Fruit fly (Drosophila melanogaster) whole organism, embryonic: Measurements from ENCODE around the gene mRpL51.
A peak's percentile ranks its signal among the peaks of the same experiment; 100 is the strongest.

Source experiments
- ATbp ChIP-seq: fragments of 200-800 bp; sonication (Bioruptor generic); optimal IDR thresholded peaks from 2 replicates; lab custom pipeline; 2017; ENCODE audit warnings: missing biosample characterization, mild to moderate bottlenecking, missing genetic modification characterization, missing genetic modification reagents
- Blimp-1 ChIP-seq: fragments of 200-800 bp; sonication (Bioruptor generic); optimal IDR thresholded peaks from 3 replicates; lab custom pipeline; 2018; ENCODE audit warnings: missing biosample characterization, missing genetic modification characterization, mild to moderate bottlenecking, moderate library complexity, missing genetic modification reagents
- CG10267 ChIP-seq: fragments of 200-800 bp; sonication (Bioruptor generic); optimal IDR thresholded peaks from 2 replicates; lab custom pipeline; 2018; ENCODE audit warnings: missing biosample characterization, mild to moderate bottlenecking, missing genetic modification characterization, moderate library complexity
- CG11695 ChIP-seq: fragments of 200-800 bp; sonication (Bioruptor generic); IDR thresholded peaks from 3 replicates; pipeline ENCODE4 v1.3.6; 2022; ENCODE audit warnings: missing biosample characterization, missing genetic modification characterization
- CG11696 ChIP-seq: fragments of 200-800 bp; sonication (Bioruptor generic); IDR thresholded peaks from 2 replicates; pipeline ENCODE4 v1.3.6; 2022; ENCODE audit warnings: missing biosample characterization, missing genetic modification characterization
- CG11723 ChIP-seq: fragments of 200-800 bp; sonication (Bioruptor generic); optimal IDR thresholded peaks from 2 replicates; lab custom pipeline; 2017; ENCODE audit warnings: missing biosample characterization, mild to moderate bottlenecking, missing genetic modification characterization
- CG12071 ChIP-seq: fragments of 200-800 bp; sonication (Bioruptor generic); optimal IDR thresholded peaks from 3 replicates; lab custom pipeline; 2018; ENCODE audit warnings: missing biosample characterization, mild to moderate bottlenecking, missing genetic modification characterization
- CG12219 ChIP-seq: fragments of 200-800 bp; sonication (Bioruptor generic); optimal IDR thresholded peaks from 3 replicates; lab custom pipeline; 2018; ENCODE audit warnings: missing biosample characterization, mild to moderate bottlenecking, missing genetic modification characterization
- CG14860 ChIP-seq: fragments of 200-800 bp; sonication (Bioruptor generic); IDR thresholded peaks from 3 replicates; pipeline ENCODE4 v1.3.6; 2022; ENCODE audit warnings: missing biosample characterization, missing genetic modification characterization; ENCODE audit not compliant: partially characterized antibody
- CG15073 ChIP-seq: fragments of 200-800 bp; sonication (Bioruptor generic); optimal IDR thresholded peaks from 2 replicates; lab custom pipeline; 2016; ENCODE audit warnings: missing biosample characterization, missing genetic modification characterization
- CG15269 ChIP-seq: fragments of 200-800 bp; sonication (Bioruptor generic); optimal IDR thresholded peaks from 2 replicates; lab custom pipeline; 2018; ENCODE audit warnings: missing biosample characterization, mild to moderate bottlenecking, missing genetic modification characterization, moderate library complexity
- CG16813 ChIP-seq: fragments of 200-800 bp; sonication (Bioruptor generic); IDR thresholded peaks from 3 replicates; pipeline ENCODE4 v1.3.6; 2022; ENCODE audit warnings: missing biosample characterization, missing genetic modification characterization; ENCODE audit not compliant: partially characterized antibody
- CG16815 ChIP-seq: fragments of 200-800 bp; sonication (Bioruptor generic); optimal IDR thresholded peaks from 3 replicates; lab custom pipeline; 2017; ENCODE audit warnings: missing biosample characterization, mild to moderate bottlenecking, missing genetic modification characterization
- CG17328 ChIP-seq: fragments of 200-800 bp; sonication (Bioruptor generic); IDR thresholded peaks from 2 replicates; pipeline ENCODE4 v1.3.6; 2022; ENCODE audit warnings: missing biosample characterization, missing genetic modification characterization
- CG17568 ChIP-seq: fragments of 200-800 bp; sonication (Bioruptor generic); optimal IDR thresholded peaks from 2 replicates; lab custom pipeline; 2018; ENCODE audit warnings: missing biosample characterization, mild to moderate bottlenecking, missing genetic modification characterization, moderate library complexity
- CG17612 ChIP-seq: fragments of 200-800 bp; sonication (Bioruptor generic); IDR thresholded peaks from 2 replicates; pipeline ENCODE4 v1.3.6; 2022; ENCODE audit warnings: missing biosample characterization, missing genetic modification characterization
- CG18599 ChIP-seq: fragments of 200-800 bp; sonication (Bioruptor generic); optimal IDR thresholded peaks from 3 replicates; lab custom pipeline; 2017; ENCODE audit warnings: missing biosample characterization, missing genetic modification characterization, mild to moderate bottlenecking, moderate library complexity, missing genetic modification reagents
- CG4617 ChIP-seq: fragments of 200-800 bp; sonication (Bioruptor generic); optimal IDR thresholded peaks from 3 replicates; lab custom pipeline; 2016; ENCODE audit warnings: missing biosample characterization, missing genetic modification characterization, borderline replicate concordance
- CG4854 ChIP-seq: fragments of 200-800 bp; sonication (Bioruptor generic); optimal IDR thresholded peaks from 2 replicates; lab custom pipeline; 2016; ENCODE audit warnings: missing biosample characterization, missing genetic modification characterization, inconsistent platforms
- CG6254 ChIP-seq: fragments of 200-800 bp; sonication (Bioruptor generic); optimal IDR thresholded peaks from 3 replicates; lab custom pipeline; 2017; ENCODE audit warnings: mild to moderate bottlenecking, missing biosample characterization, missing genetic modification reagents, missing genetic modification characterization
- CG6654 ChIP-seq: fragments of 200-800 bp; sonication (Bioruptor generic); optimal IDR thresholded peaks from 2 replicates; lab custom pipeline; 2017; ENCODE audit warnings: missing biosample characterization, mild to moderate bottlenecking, missing genetic modification characterization
- CG6854 ChIP-seq: fragments of 200-800 bp; sonication (Bioruptor generic); optimal IDR thresholded peaks from 3 replicates; lab custom pipeline; 2017; ENCODE audit warnings: missing biosample characterization, mild to moderate bottlenecking, missing genetic modification characterization
- CG7357 ChIP-seq: fragments of 200-800 bp; sonication (Bioruptor generic); IDR thresholded peaks from 3 replicates; pipeline ENCODE4 v1.3.6; 2022; ENCODE audit warnings: missing biosample characterization, missing genetic modification characterization
- CG7556 ChIP-seq: fragments of 200-800 bp; sonication (Bioruptor generic); optimal IDR thresholded peaks from 2 replicates; lab custom pipeline; 2017; ENCODE audit warnings: missing biosample characterization, mild to moderate bottlenecking, missing genetic modification characterization
- CG7987 ChIP-seq: fragments of 200-800 bp; sonication (Bioruptor generic); optimal IDR thresholded peaks from 2 replicates; lab custom pipeline; 2018; ENCODE audit warnings: missing biosample characterization, mild to moderate bottlenecking, missing genetic modification characterization, moderate library complexity
- CG8388 ChIP-seq: fragments of 200-800 bp; sonication (Bioruptor generic); optimal IDR thresholded peaks from 2 replicates; lab custom pipeline; 2019; ENCODE audit warnings: missing biosample characterization, mild to moderate bottlenecking, missing genetic modification characterization, moderate library complexity
- Chrac-16 ChIP-seq: fragments of 200-800 bp; sonication (Bioruptor generic); optimal IDR thresholded peaks from 3 replicates; lab custom pipeline; 2016; ENCODE audit warnings: missing biosample characterization, missing genetic modification characterization
- Dad ChIP-seq: fragments of 200-800 bp; sonication (Bioruptor generic); optimal IDR thresholded peaks from 3 replicates; lab custom pipeline; 2016; ENCODE audit warnings: missing biosample characterization, missing genetic modification characterization
- Fer1 ChIP-seq: fragments of 200-800 bp; sonication (Bioruptor generic); optimal IDR thresholded peaks from 2 replicates; lab custom pipeline; 2017; ENCODE audit warnings: missing biosample characterization, mild to moderate bottlenecking, missing genetic modification characterization
- H2.0 ChIP-seq: fragments of 200-800 bp; sonication (Bioruptor generic); IDR thresholded peaks from 2 replicates; pipeline ENCODE4 v1.3.6; 2022; ENCODE audit warnings: missing biosample characterization, missing genetic modification characterization
- HLH3B ChIP-seq: fragments of 200-800 bp; sonication (Bioruptor generic); IDR thresholded peaks from 2 replicates; pipeline ENCODE4 v1.3.6; 2022; ENCODE audit warnings: missing biosample characterization, missing genetic modification characterization
- Lim3 ChIP-seq: fragments of 200-800 bp; sonication (Bioruptor generic); IDR thresholded peaks from 2 replicates; pipeline ENCODE4 v1.3.6; 2022; ENCODE audit warnings: missing biosample characterization, missing genetic modification characterization
- Oli ChIP-seq: fragments of 200-800 bp; sonication (Bioruptor generic); optimal IDR thresholded peaks from 2 replicates; lab custom pipeline; 2018; ENCODE audit warnings: missing biosample characterization, mild to moderate bottlenecking, missing genetic modification characterization, moderate library complexity
- Optix ChIP-seq: fragments of 200-800 bp; sonication (Bioruptor generic); IDR thresholded peaks from 3 replicates; pipeline ENCODE4 v1.3.6; 2022; ENCODE audit warnings: missing biosample characterization, missing genetic modification characterization
- Scr ChIP-seq: fragments of 200-800 bp; sonication (Bioruptor generic); IDR thresholded peaks from 2 replicates; pipeline ENCODE4 v1.3.6; 2022; ENCODE audit warnings: missing biosample characterization, missing genetic modification characterization; ENCODE audit not compliant: partially characterized antibody
- Sox102F ChIP-seq: fragments of 200-800 bp; sonication (Bioruptor generic); optimal IDR thresholded peaks from 2 replicates; lab custom pipeline; 2018; ENCODE audit warnings: missing biosample characterization, mild to moderate bottlenecking, missing genetic modification characterization, moderate library complexity
- Taf1 ChIP-seq: fragments of 200-800 bp; sonication (Bioruptor generic); IDR thresholded peaks from 2 replicates; pipeline ENCODE4 v1.3.6; 2022; ENCODE audit warnings: missing biosample characterization, missing genetic modification characterization
- ara ChIP-seq: fragments of 200-800 bp; sonication (Bioruptor generic); IDR thresholded peaks from 2 replicates; pipeline ENCODE4 v1.3.6; 2022; ENCODE audit warnings: missing biosample characterization, missing genetic modification characterization
- ci ChIP-seq: fragments of 200-800 bp; sonication (Bioruptor generic); IDR thresholded peaks from 3 replicates; pipeline ENCODE4 v1.3.6; 2022; ENCODE audit warnings: missing biosample characterization, missing genetic modification characterization
- crol ChIP-seq: fragments of 200-800 bp; sonication (Bioruptor generic); IDR thresholded peaks from 2 replicates; pipeline ENCODE4 v1.3.6; 2022; ENCODE audit warnings: missing biosample characterization, missing genetic modification characterization
- gsb-n ChIP-seq: fragments of 200-800 bp; sonication (Bioruptor generic); optimal IDR thresholded peaks from 3 replicates; lab custom pipeline; 2018; ENCODE audit warnings: missing biosample characterization, mild to moderate bottlenecking, missing genetic modification characterization
- ham ChIP-seq: fragments of 200-800 bp; sonication (Bioruptor generic); IDR thresholded peaks from 2 replicates; pipeline ENCODE4 v1.3.6; 2022; ENCODE audit warnings: missing biosample characterization, missing genetic modification characterization
- inv ChIP-seq: fragments of 200-800 bp; sonication (Bioruptor generic); IDR thresholded peaks from 2 replicates; pipeline ENCODE4 v1.3.6; 2022; ENCODE audit warnings: missing biosample characterization, missing genetic modification characterization; ENCODE audit not compliant: partially characterized antibody
- kay ChIP-seq: fragments of 200-800 bp; sonication (Bioruptor generic); optimal IDR thresholded peaks from 2 replicates; lab custom pipeline; 2016; ENCODE audit warnings: missing biosample characterization, missing genetic modification characterization
- nmo ChIP-seq: fragments of 200-800 bp; sonication (Bioruptor generic); optimal IDR thresholded peaks from 2 replicates; lab custom pipeline; 2018; ENCODE audit warnings: missing biosample characterization, mild to moderate bottlenecking, missing genetic modification characterization, moderate library complexity
- org-1 ChIP-seq: fragments of 200-800 bp; sonication (Bioruptor generic); optimal IDR thresholded peaks from 2 replicates; lab custom pipeline; 2017; ENCODE audit warnings: missing biosample characterization, missing genetic modification characterization
- so ChIP-seq: fragments of 200-800 bp; sonication (Bioruptor generic); IDR thresholded peaks from 3 replicates; pipeline ENCODE4 v1.3.6; 2022; ENCODE audit warnings: missing biosample characterization, missing genetic modification characterization
- stc ChIP-seq: fragments of 200-800 bp; sonication (Bioruptor generic); IDR thresholded peaks from 2 replicates; pipeline ENCODE4 v1.3.6; 2022; ENCODE audit warnings: missing biosample characterization, missing genetic modification characterization
- tll ChIP-seq, 2 experiments: fragments of 200-800 bp in 1 of 2; fragments of >200 bp in 1 of 2; sonication (Bioruptor generic) in 1 of 2; optimal IDR thresholded peaks; 2 replicates each; lab custom pipeline; 2017 to 2019; ENCODE audit warnings: missing biosample characterization in 2 of 2, missing genetic modification characterization in 2 of 2, mild to moderate bottlenecking in 1 of 2, moderate library complexity in 1 of 2
- vvl ChIP-seq: fragments of 200-800 bp; sonication (Bioruptor generic); IDR thresholded peaks from 2 replicates; pipeline ENCODE4 v1.3.6; 2022; ENCODE audit warnings: missing biosample characterization, missing genetic modification characterization

Gene mRpL51

DNA sequence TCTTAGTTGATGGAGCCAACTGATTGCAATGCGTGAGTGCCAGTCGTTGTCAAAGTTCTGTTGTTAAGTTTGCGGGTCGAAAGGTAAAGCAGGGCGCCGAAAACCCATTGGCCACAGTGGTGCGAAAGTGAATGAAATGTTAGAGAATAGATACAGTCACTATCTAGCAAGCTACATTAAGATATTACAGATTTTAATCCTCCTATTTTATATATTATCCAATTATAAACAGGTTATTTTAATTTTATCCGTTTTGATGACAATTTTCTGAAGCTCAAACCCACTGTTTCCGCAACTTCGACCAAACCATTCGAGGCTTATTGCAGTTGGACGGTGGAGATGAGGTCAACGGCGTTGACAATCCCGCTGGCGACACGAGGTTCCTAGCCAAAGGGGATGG, 35.3 kb upstream of the mRpL51 start (continued):
- TF ChIP-seq CG7357 (no peak), CG15269 (tag; lab: Kevin White, UChicago) (no peak), CG17612 (GFP tag; lab: Robert Waterston, UW) (no peak), CG10267 (tag; lab: Kevin White, UChicago) (peak; percentile 30), CG17328 (GFP tag; lab: Robert Waterston, UW) (peak; percentile 36; the same call in 1 of the 2 replicates), CG6254 (peak; percentile 5), CG14860 (GFP tag; lab: Robert Waterston, UW) (no peak), CG6654 (peak; percentile 12), CG11696 (GFP tag; lab: Robert Waterston, UW) (no peak), CG16813 (GFP tag; lab: Robert Waterston, UW) (no peak), CG18599 (GFP tag; lab: Kevin White, UChicago) (peak; percentile 22), ham (GFP tag; lab: Robert Waterston, UW) (no peak), kay (GFP tag; lab: Kevin White, UChicago) (no peak), CG15073 (GFP tag; lab: Kevin White, UChicago) (no peak), HLH3B (0 out of 2 replicates have a peak, but pooled peaks have one; percentile 30), org-1 (GFP tag; lab: Kevin White, UChicago) (no peak), CG11695 (GFP tag; lab: Robert Waterston, UW) (peak; percentile 67), ATbp (GFP tag; lab: Kevin White, UChicago) (no peak), CG4617 (no peak), CG17568 (GFP tag; lab: Kevin White, UChicago) (no peak), Lim3 (GFP tag; lab: Robert Waterston, UW) (no peak), CG4854 (no peak), tll (GFP tag; optimal IDR thresholded peaks at IDR 0.05; lab: Kevin White, UChicago) (no peak), CG16815 (peak; percentile 6), crol (GFP tag; lab: Robert Waterston, UW) (no peak), Chrac-16 (peak; percentile 24), vvl (GFP tag; lab: Robert Waterston, UW) (no peak; the same call in 1 of the 2 replicates), Scr (GFP tag; lab: Robert Waterston, UW) (no peak), CG8388 (peak; percentile 33), nmo (GFP tag; lab: Kevin White, UChicago) (peak; percentile 39), CG7556 (GFP tag; lab: Kevin White, UChicago) (no peak), Dad (GFP tag; lab: Kevin White, UChicago) (no peak), CG6854 (GFP tag; lab: Kevin White, UChicago) (no peak), ara (GFP tag; lab: Robert Waterston, UW) (peak; percentile 63; the same call in 1 of the 2 replicates), Sox102F (GFP tag; lab: Kevin White, UChicago) (peak; percentile 61), CG11723 (GFP tag; lab: Kevin White, UChicago) (no peak), gsb-n (tag; lab: Kevin White, UChicago) (peak; percentile 45), Blimp-1 (GFP tag; lab: Kevin White, UChicago) (peak; percentile 65), H2.0 (GFP tag; lab: Robert Waterston, UW) (no peak), CG12219 (GFP tag; lab: Kevin White, UChicago) (peak; percentile 37), stc (peak; percentile 57), CG12071 (GFP tag; lab: Kevin White, UChicago) (no peak), Optix (GFP tag; lab: Robert Waterston, UW) (no peak), CG7987 (GFP tag; lab: Kevin White, UChicago) (no peak), Oli (tag; lab: Kevin White, UChicago) (peak; percentile 55), inv (no peak), ci (peak; percentile 70), so (no peak), Taf1 (GFP tag; lab: Robert Waterston, UW) (no peak), Fer1 (peak; percentile 5)
